Fruit fly (Drosophila melanogaster) whole organism, embryonic: ENCODE measurements around the gene Eig71Ek.
A peak's percentile ranks its signal among the peaks of the same experiment; 100 is the strongest.

ENCODE experiments used
- Adf1 ChIP-seq: fragments of 200-800 bp; sonication (Bioruptor generic); IDR thresholded peaks from 2 replicates; pipeline ENCODE4 v1.3.6; 2022; ENCODE audit warnings: missing biosample characterization, missing genetic modification characterization
- Bgb ChIP-seq: fragments of 200-800 bp; sonication (Bioruptor generic); IDR thresholded peaks from 2 replicates; pipeline ENCODE4 v1.3.6; 2022; ENCODE audit warnings: missing biosample characterization, missing genetic modification characterization; ENCODE audit not compliant: partially characterized antibody
- Bteb2 ChIP-seq: fragments of 200-800 bp; sonication (Bioruptor generic); optimal IDR thresholded peaks from 2 replicates; lab custom pipeline; 2016; ENCODE audit warnings: missing biosample characterization, missing genetic modification characterization
- CG10147 ChIP-seq: fragments of 200-800 bp; sonication (Bioruptor generic); optimal IDR thresholded peaks from 2 replicates; lab custom pipeline; 2019; ENCODE audit warnings: missing biosample characterization, mild to moderate bottlenecking, missing genetic modification characterization, moderate library complexity
- CG1024 ChIP-seq: fragments of 200-800 bp; sonication (Bioruptor generic); IDR thresholded peaks from 2 replicates; pipeline ENCODE4 v1.3.6; 2022; ENCODE audit warnings: missing biosample characterization, missing genetic modification characterization
- CG11723 ChIP-seq: fragments of 200-800 bp; sonication (Bioruptor generic); optimal IDR thresholded peaks from 2 replicates; lab custom pipeline; 2017; ENCODE audit warnings: missing biosample characterization, mild to moderate bottlenecking, missing genetic modification characterization
- CG12299 ChIP-seq: fragments of 200-800 bp; sonication (Bioruptor generic); optimal IDR thresholded peaks from 2 replicates; lab custom pipeline; 2018; ENCODE audit warnings: missing biosample characterization, mild to moderate bottlenecking, missing genetic modification characterization
- CG15601 ChIP-seq: fragments of 200-800 bp; sonication (Bioruptor generic); optimal IDR thresholded peaks from 3 replicates; lab custom pipeline; 2019; ENCODE audit warnings: missing biosample characterization, mild to moderate bottlenecking, missing genetic modification characterization, moderate library complexity
- CG17385 ChIP-seq: fragments of 200-800 bp; sonication (Bioruptor generic); optimal IDR thresholded peaks from 3 replicates; lab custom pipeline; 2018; ENCODE audit warnings: missing biosample characterization, mild to moderate bottlenecking, missing genetic modification characterization
- CG18599 ChIP-seq: fragments of 200-800 bp; sonication (Bioruptor generic); optimal IDR thresholded peaks from 3 replicates; lab custom pipeline; 2017; ENCODE audit warnings: missing biosample characterization, missing genetic modification characterization, mild to moderate bottlenecking, moderate library complexity, missing genetic modification reagents
- CG2202 ChIP-seq: fragments of 200-800 bp; sonication (Bioruptor generic); optimal IDR thresholded peaks from 2 replicates; lab custom pipeline; 2018; ENCODE audit warnings: missing biosample characterization, mild to moderate bottlenecking, missing genetic modification characterization
- CG2889 ChIP-seq: fragments of 200-800 bp; sonication (Bioruptor generic); IDR thresholded peaks from 3 replicates; pipeline ENCODE4 v1.3.6; 2022; ENCODE audit warnings: missing biosample characterization, missing genetic modification characterization
- CG31441 ChIP-seq: fragments of 200-800 bp; sonication (Bioruptor generic); IDR thresholded peaks from 2 replicates; pipeline ENCODE4 v1.3.6; 2022; ENCODE audit warnings: missing biosample characterization, missing genetic modification characterization
- CG3838 ChIP-seq: fragments of 200-800 bp; sonication (Bioruptor generic); optimal IDR thresholded peaks from 3 replicates; lab custom pipeline; 2016; ENCODE audit warnings: missing biosample characterization, missing genetic modification characterization
- CG4328 ChIP-seq: fragments of 200-800 bp; sonication (Bioruptor generic); optimal IDR thresholded peaks from 3 replicates; lab custom pipeline; 2017; ENCODE audit warnings: missing biosample characterization, missing genetic modification reagents, missing genetic modification characterization
- CG4404 ChIP-seq: fragments of 200-800 bp; sonication (Bioruptor generic); IDR thresholded peaks from 2 replicates; pipeline ENCODE4 v1.3.6; 2022; ENCODE audit warnings: missing biosample characterization, missing genetic modification characterization
- CG5180 ChIP-seq: fragments of 200-800 bp; sonication (Bioruptor generic); optimal IDR thresholded peaks from 3 replicates; lab custom pipeline; 2017; ENCODE audit warnings: missing biosample characterization, missing genetic modification characterization, mild to moderate bottlenecking, moderate library complexity, missing genetic modification reagents
- CG6654 ChIP-seq: fragments of 200-800 bp; sonication (Bioruptor generic); optimal IDR thresholded peaks from 2 replicates; lab custom pipeline; 2017; ENCODE audit warnings: missing biosample characterization, mild to moderate bottlenecking, missing genetic modification characterization
- CG7372 ChIP-seq: fragments of 200-800 bp; sonication (Bioruptor generic); IDR thresholded peaks from 2 replicates; pipeline ENCODE4 v1.3.6; 2022; ENCODE audit warnings: missing biosample characterization, missing genetic modification characterization
- CG8281 ChIP-seq: fragments of 200-800 bp; sonication (Bioruptor generic); optimal IDR thresholded peaks from 2 replicates; lab custom pipeline; 2018; ENCODE audit warnings: missing biosample characterization, mild to moderate bottlenecking, missing genetic modification characterization, moderate library complexity
- CG8478 ChIP-seq: fragments of >200 bp; optimal IDR thresholded peaks from 2 replicates; lab custom pipeline; 2018
- CoRest ChIP-seq: fragments of 200-800 bp; sonication (Bioruptor generic); optimal IDR thresholded peaks from 3 replicates; lab custom pipeline; 2018; ENCODE audit warnings: missing biosample characterization, mild to moderate bottlenecking, missing genetic modification characterization, moderate library complexity
- Dip3 ChIP-seq: fragments of 200-800 bp; sonication (Bioruptor generic); optimal IDR thresholded peaks from 3 replicates; lab custom pipeline; 2016; ENCODE audit warnings: missing biosample characterization, missing genetic modification characterization
- Fer1 ChIP-seq: fragments of 200-800 bp; sonication (Bioruptor generic); optimal IDR thresholded peaks from 2 replicates; lab custom pipeline; 2017; ENCODE audit warnings: missing biosample characterization, mild to moderate bottlenecking, missing genetic modification characterization
- HmgZ ChIP-seq: fragments of 200-800 bp; sonication (Bioruptor generic); optimal IDR thresholded peaks from 2 replicates; lab custom pipeline; 2018; ENCODE audit warnings: missing biosample characterization, mild to moderate bottlenecking, missing genetic modification characterization
- Hsf ChIP-seq: fragments of 200-800 bp; sonication (Bioruptor generic); optimal IDR thresholded peaks from 3 replicates; lab custom pipeline; 2016; ENCODE audit warnings: missing biosample characterization, missing genetic modification characterization
- NC2β ChIP-seq: fragments of 200-800 bp; sonication (Bioruptor generic); optimal IDR thresholded peaks from 2 replicates; lab custom pipeline; 2016; ENCODE audit warnings: missing biosample characterization, missing genetic modification characterization
- Six4 ChIP-seq: fragments of 200-800 bp; sonication (Bioruptor generic); optimal IDR thresholded peaks from 2 replicates; lab custom pipeline; 2016; ENCODE audit warnings: missing biosample characterization, missing genetic modification characterization
- Spps ChIP-seq: fragments of 200-800 bp; sonication (Bioruptor generic); optimal IDR thresholded peaks from 2 replicates; lab custom pipeline; 2018; ENCODE audit warnings: missing biosample characterization, mild to moderate bottlenecking, missing genetic modification characterization
- Ssrp ChIP-seq: fragments of 200-800 bp; sonication (Bioruptor generic); optimal IDR thresholded peaks from 2 replicates; lab custom pipeline; 2018; ENCODE audit warnings: missing biosample characterization, mild to moderate bottlenecking, missing genetic modification characterization, moderate library complexity
- Tbp ChIP-seq: fragments of >200 bp; optimal IDR thresholded peaks from 2 replicates; lab custom pipeline; 2018; ENCODE audit warnings: missing biosample characterization, missing genetic modification characterization
- cato ChIP-seq: fragments of 200-800 bp; sonication (Bioruptor generic); optimal IDR thresholded peaks from 2 replicates; lab custom pipeline; 2016; ENCODE audit warnings: missing biosample characterization, missing genetic modification characterization, borderline replicate concordance
- cwo ChIP-seq: fragments of 200-800 bp; sonication (Bioruptor generic); optimal IDR thresholded peaks from 3 replicates; lab custom pipeline; 2017; ENCODE audit warnings: missing biosample characterization, missing genetic modification characterization, mild to moderate bottlenecking, moderate library complexity, missing genetic modification reagents
- da ChIP-seq: fragments of 200-800 bp; sonication (Bioruptor generic); optimal IDR thresholded peaks from 2 replicates; lab custom pipeline; 2016; ENCODE audit warnings: missing biosample characterization, missing genetic modification characterization
- dan ChIP-seq: fragments of 200-800 bp; sonication (Bioruptor generic); IDR thresholded peaks from 2 replicates; pipeline ENCODE4 v1.3.6; 2022; ENCODE audit warnings: missing biosample characterization, missing genetic modification characterization
- exex ChIP-seq: fragments of 200-800 bp; sonication (Bioruptor generic); optimal IDR thresholded peaks from 4 replicates; lab custom pipeline; 2018; ENCODE audit warnings: missing biosample characterization, mild to moderate bottlenecking, missing genetic modification characterization, moderate library complexity
- fd3F ChIP-seq: fragments of 200-800 bp; sonication (Bioruptor generic); optimal IDR thresholded peaks from 2 replicates; lab custom pipeline; 2018; ENCODE audit warnings: missing biosample characterization, mild to moderate bottlenecking, missing genetic modification characterization, moderate library complexity
- gce ChIP-seq: fragments of 200-800 bp; sonication (Bioruptor generic); IDR thresholded peaks from 3 replicates; pipeline ENCODE4 v1.3.6; 2022; ENCODE audit warnings: missing biosample characterization, missing genetic modification characterization
- h ChIP-seq: fragments of >200 bp; optimal IDR thresholded peaks from 2 replicates; lab custom pipeline; 2017
- hkb ChIP-seq, 2 experiments: fragments of 200-800 bp in 1 of 2; fragments of >200 bp in 1 of 2; sonication (Bioruptor generic) in 1 of 2; IDR thresholded peaks in 1 of 2; optimal IDR thresholded peaks in 1 of 2; 2 replicates each; pipeline versions ENCODE4 v1.3.6 to Lab custom; 2017 to 2022; ENCODE audit warnings: missing biosample characterization in 1 of 2, missing genetic modification characterization in 1 of 2
- kni ChIP-seq: fragments of 200-800 bp; sonication (Bioruptor generic); optimal IDR thresholded peaks from 3 replicates; lab custom pipeline; 2017; ENCODE audit warnings: mild to moderate bottlenecking, missing biosample characterization, missing genetic modification reagents, missing genetic modification characterization
- maf-S ChIP-seq: fragments of 200-800 bp; sonication (Bioruptor generic); optimal IDR thresholded peaks from 2 replicates; lab custom pipeline; 2016; ENCODE audit warnings: missing biosample characterization, missing genetic modification characterization
- nau ChIP-seq: fragments of 200-800 bp; sonication (Bioruptor generic); optimal IDR thresholded peaks from 3 replicates; lab custom pipeline; 2017; ENCODE audit warnings: missing biosample characterization, mild to moderate bottlenecking, missing genetic modification characterization, missing genetic modification reagents
- odd ChIP-seq: fragments of 200-800 bp; sonication (Bioruptor generic); optimal IDR thresholded peaks from 2 replicates; lab custom pipeline; 2017; ENCODE audit warnings: missing biosample characterization, mild to moderate bottlenecking, missing genetic modification characterization
- sd ChIP-seq: fragments of 200-800 bp; sonication (Bioruptor generic); optimal IDR thresholded peaks from 3 replicates; lab custom pipeline; 2018; ENCODE audit warnings: missing biosample characterization, mild to moderate bottlenecking, missing genetic modification characterization, moderate library complexity
- trem ChIP-seq: fragments of 200-800 bp; optimal IDR thresholded peaks from 3 replicates; lab custom pipeline; 2019; ENCODE audit warnings: missing biosample characterization, mild to moderate bottlenecking, missing genetic modification characterization, moderate library complexity
- trh ChIP-seq: fragments of 200-800 bp; sonication (Bioruptor generic); optimal IDR thresholded peaks from 2 replicates; lab custom pipeline; 2016; ENCODE audit warnings: missing biosample characterization, missing genetic modification characterization
- tup ChIP-seq: fragments of 200-800 bp; sonication (Bioruptor generic); optimal IDR thresholded peaks from 2 replicates; lab custom pipeline; 2016; ENCODE audit warnings: missing biosample characterization, mild to moderate bottlenecking, missing genetic modification characterization, moderate library complexity
- wek ChIP-seq: fragments of 200-800 bp; sonication (Bioruptor generic); optimal IDR thresholded peaks from 3 replicates; lab custom pipeline; 2018; ENCODE audit warnings: missing biosample characterization, mild to moderate bottlenecking, missing genetic modification characterization, moderate library complexity

Eig71Ek gene

dm6 chr3L:15690711-15691591, 29.9 kb downstream of the Eig71Ek start (continued):
- peak; percentile 8 for TF ChIP-seq CG17385
- TF ChIP-seq Bteb2 (GFP tag; lab: Kevin White, UChicago): no peak
- peak; percentile 44 for TF ChIP-seq CoRest (tag; lab: Kevin White, UChicago)
- TF ChIP-seq fd3F (GFP tag; lab: Kevin White, UChicago): no peak
- TF ChIP-seq sd (tag; lab: Kevin White, UChicago): peak; percentile 51
- no peak for TF ChIP-seq CG8281 (tag; lab: Kevin White, UChicago)
- TF ChIP-seq trh (GFP tag; lab: Kevin White, UChicago): no peak
- TF ChIP-seq hkb (optimal IDR thresholded peaks at IDR 0.05; lab: Kevin White, UChicago): no peak
- peak; percentile 78 for TF ChIP-seq hkb (GFP tag; IDR thresholded peaks at IDR 0.05; lab: Robert Waterston, UW)
- no peak for TF ChIP-seq da (GFP tag; lab: Kevin White, UChicago)
- TF ChIP-seq gce: no peak
- no peak for TF ChIP-seq cato (GFP tag; lab: Kevin White, UChicago)
- no peak for TF ChIP-seq kni
- TF ChIP-seq CG2889: no peak
- peak; percentile 32 for TF ChIP-seq Six4 (GFP tag; lab: Kevin White, UChicago)
- peak; percentile 3 for TF ChIP-seq CG12299
- TF ChIP-seq maf-S (GFP tag; lab: Kevin White, UChicago): no peak
- TF ChIP-seq CG3838 (GFP tag; lab: Kevin White, UChicago): no peak
- no peak for TF ChIP-seq CG8478
- no peak for TF ChIP-seq dan (GFP tag; lab: Robert Waterston, UW)
- peak; percentile 12 for TF ChIP-seq Spps (tag; lab: Kevin White, UChicago)
- peak; percentile 19 for TF ChIP-seq CG6654 (GFP tag; lab: Kevin White, UChicago)
- no peak for TF ChIP-seq Adf1
- no peak for TF ChIP-seq CG4328 (GFP tag; lab: Kevin White, UChicago)
- TF ChIP-seq Ssrp (tag; lab: Kevin White, UChicago): no peak
- no peak for TF ChIP-seq Tbp (GFP tag; lab: Kevin White, UChicago)
- TF ChIP-seq CG10147 (GFP tag; lab: Kevin White, UChicago): no peak
- TF ChIP-seq wek (GFP tag; lab: Kevin White, UChicago): no peak
- peak; percentile 56 for TF ChIP-seq exex
- no peak for TF ChIP-seq h (lab: Kevin White, UChicago)
- TF ChIP-seq Fer1 (GFP tag; lab: Kevin White, UChicago): peak; percentile 37
- no peak for TF ChIP-seq Hsf (GFP tag; lab: Kevin White, UChicago)
- TF ChIP-seq CG11723 (GFP tag; lab: Kevin White, UChicago): no peak
- peak; percentile 6 for TF ChIP-seq CG15601
- peak; percentile 71 for TF ChIP-seq CG31441
- peak; percentile 65 for TF ChIP-seq trem
- peak; percentile 31; the same call in 1 of the 2 replicates for TF ChIP-seq CG1024 (GFP tag; lab: Robert Waterston, UW)
- TF ChIP-seq CG7372: no peak
- no peak for TF ChIP-seq tup
- TF ChIP-seq NC2β (GFP tag; lab: Kevin White, UChicago): no peak
- no peak for TF ChIP-seq CG2202 (tag; lab: Kevin White, UChicago)
- no peak for TF ChIP-seq Dip3 (GFP tag; lab: Kevin White, UChicago)
- no peak for TF ChIP-seq Bgb (GFP tag; lab: Robert Waterston, UW)
- TF ChIP-seq CG4404 (GFP tag; lab: Robert Waterston, UW): no peak
- peak; percentile 58 for TF ChIP-seq CG18599 (GFP tag; lab: Kevin White, UChicago)
- TF ChIP-seq nau (GFP tag; lab: Kevin White, UChicago): peak; percentile 12
- peak; percentile 65 for TF ChIP-seq cwo (GFP tag; lab: Kevin White, UChicago)
- peak; percentile 31 for TF ChIP-seq odd
- no peak for TF ChIP-seq CG5180 (GFP tag; lab: Kevin White, UChicago)
- no peak for TF ChIP-seq HmgZ (tag; lab: Kevin White, UChicago)
